Fruit fly (Drosophila melanogaster): ENCODE results near the gene CG17768.

CG17768 gene

dm6 chr2L:10405008-10405654, at the start of gene CG17768, which contains the start of the genes LSm-4 and Ir31a:
CG17768 (minus strand) TSS chr2L:10405203.
LSm-4 (minus strand) TSS chr2L:10405203.
Ir31a (plus strand) TSS chr2L:10405565.
- TF ChIP-seq CG8478 (optimal IDR thresholded peaks at IDR 0.05) (no peak), psq (optimal IDR thresholded peaks at IDR 0.05) (no peak), Dll (optimal IDR thresholded peaks at IDR 0.05) (no peak), EcR (GFP tag; optimal IDR thresholded peaks at IDR 0.05) (no peak), pan (optimal IDR thresholded peaks at IDR 0.05) (no peak), usp (GFP tag; optimal IDR thresholded peaks at IDR 0.05) (no peak)

dm6 chr2L:10452296-10452695, 47.3 kb upstream of the CG17768 start, which contains the start of gene ppk10:
ppk10 (minus strand) TSS chr2L:10452396.
- TF ChIP-seq usp (GFP tag; optimal IDR thresholded peaks at IDR 0.05) (no peak), Dll (optimal IDR thresholded peaks at IDR 0.05) (no peak), EcR (GFP tag; optimal IDR thresholded peaks at IDR 0.05) (no peak), pan (optimal IDR thresholded peaks at IDR 0.05) (no peak), psq (optimal IDR thresholded peaks at IDR 0.05) (no peak), CG8478 (optimal IDR thresholded peaks at IDR 0.05) (no peak)

dm6 chr2L:10442048-10442790, 37.2 kb upstream of the CG17768 start, which contains the start of gene loh:
loh (plus strand) TSS chr2L:10442534.
- TF ChIP-seq pan (optimal IDR thresholded peaks at IDR 0.05) (no peak), psq (optimal IDR thresholded peaks at IDR 0.05) (no peak), CG8478 (optimal IDR thresholded peaks at IDR 0.05) (no peak), Dll (optimal IDR thresholded peaks at IDR 0.05) (no peak), usp (GFP tag; optimal IDR thresholded peaks at IDR 0.05) (no peak)

dm6 chr2L:10439174-10439573, 34.2 kb upstream of the CG17768 start, which contains the start of gene Nse4:
Nse4 (plus strand) TSS chr2L:10439440.
- no peak for TF ChIP-seq CG8478 (optimal IDR thresholded peaks at IDR 0.05)
- TF ChIP-seq EcR (GFP tag; optimal IDR thresholded peaks at IDR 0.05), result no peak
- no peak for TF ChIP-seq usp (GFP tag; optimal IDR thresholded peaks at IDR 0.05)
- TF ChIP-seq pan (optimal IDR thresholded peaks at IDR 0.05), result no peak
- TF ChIP-seq Dll (optimal IDR thresholded peaks at IDR 0.05), result no peak

- TF ChIP-seq pan (optimal IDR thresholded peaks at IDR 0.05) (no peak), psq (optimal IDR thresholded peaks at IDR 0.05) (no peak), usp (GFP tag; optimal IDR thresholded peaks at IDR 0.05) (no peak), Dll (optimal IDR thresholded peaks at IDR 0.05) (no peak), EcR (GFP tag; optimal IDR thresholded peaks at IDR 0.05) (no peak), CG8478 (optimal IDR thresholded peaks at IDR 0.05) (no peak)
These were observed 32.3 kb upstream of the CG17768 start, which contains the start of gene STUB1 for dm6 chr2L:10437317-10437716. STUB1 (plus strand) TSS chr2L:10437548.

dm6 chr2L:10435606-10436160, 30.7 kb upstream of the CG17768 start, which contains the start of the genes TBC1D16 and holn1:
TBC1D16 (minus strand) TSS chr2L:10435656.
holn1 (plus strand) TSS chr2L:10435995.
- no peak for TF ChIP-seq psq (optimal IDR thresholded peaks at IDR 0.05)
- no peak for TF ChIP-seq CG8478 (optimal IDR thresholded peaks at IDR 0.05)

- TF ChIP-seq Dll (optimal IDR thresholded peaks at IDR 0.05) (no peak), usp (GFP tag; optimal IDR thresholded peaks at IDR 0.05) (no peak), CG8478 (optimal IDR thresholded peaks at IDR 0.05) (no peak), EcR (GFP tag; optimal IDR thresholded peaks at IDR 0.05) (no peak), pan (optimal IDR thresholded peaks at IDR 0.05) (no peak), psq (optimal IDR thresholded peaks at IDR 0.05) (no peak)
These were observed 25.9 kb upstream of the CG17768 start, which contains the start of the genes Bug22 and TfIIB for dm6 chr2L:10430802-10431476. Bug22 (minus strand) TSS chr2L:10430918. TfIIB (plus strand) TSS chr2L:10431338.

dm6 chr2L:10428528-10428927, 23.5 kb upstream of the CG17768 start, which contains the start of gene CG5188:
CG5188 (plus strand) TSS chr2L:10428829.
- TF ChIP-seq EcR (GFP tag; optimal IDR thresholded peaks at IDR 0.05), result no peak
- TF ChIP-seq Dll (optimal IDR thresholded peaks at IDR 0.05), result no peak
- TF ChIP-seq psq (optimal IDR thresholded peaks at IDR 0.05), result no peak
- no peak for TF ChIP-seq usp (GFP tag; optimal IDR thresholded peaks at IDR 0.05)
- no peak for TF ChIP-seq pan (optimal IDR thresholded peaks at IDR 0.05)
- TF ChIP-seq CG8478 (optimal IDR thresholded peaks at IDR 0.05), result no peak

- no peak for TF ChIP-seq usp (GFP tag; optimal IDR thresholded peaks at IDR 0.05)
- TF ChIP-seq EcR (GFP tag; optimal IDR thresholded peaks at IDR 0.05), result no peak
- TF ChIP-seq psq (optimal IDR thresholded peaks at IDR 0.05), result no peak
- TF ChIP-seq pan (optimal IDR thresholded peaks at IDR 0.05), result no peak
- no peak for TF ChIP-seq Dll (optimal IDR thresholded peaks at IDR 0.05)
- no peak for TF ChIP-seq CG8478 (optimal IDR thresholded peaks at IDR 0.05)
These were observed 21.6 kb upstream of the CG17768 start, which contains the start of the genes SmB and KdelR for dm6 chr2L:10426534-10427048. SmB (minus strand) TSS chr2L:10426627. KdelR (plus strand) TSS chr2L:10426887.

- no peak for TF ChIP-seq CG8478 (optimal IDR thresholded peaks at IDR 0.05)
- TF ChIP-seq usp (GFP tag; optimal IDR thresholded peaks at IDR 0.05), result no peak
- no peak for TF ChIP-seq Dll (optimal IDR thresholded peaks at IDR 0.05)
- TF ChIP-seq psq (optimal IDR thresholded peaks at IDR 0.05), result no peak
- no peak for TF ChIP-seq pan (optimal IDR thresholded peaks at IDR 0.05)
- no peak for TF ChIP-seq EcR (GFP tag; optimal IDR thresholded peaks at IDR 0.05)
These were observed 20.6 kb upstream of the CG17768 start for dm6 chr2L:10425599-10425998.

Data from whole organism.